Fruit fly (Drosophila melanogaster) ovary, adult (tissue): ENCODE measurements around the gene CG32110.

Experiments
- CG17801 ChIP-seq: fragments of 200-800 bp; optimal IDR thresholded peaks from 2 replicates; lab custom pipeline; 2019; ENCODE audit warnings: missing biosample characterization, mild to moderate bottlenecking, missing genetic modification characterization, moderate library complexity; ENCODE audit not compliant: partially characterized antibody

CG32110 gene

dm6 chr3L:12833864-12834525 lies 25.5 kb downstream of the CG32110 start:
- TF ChIP-seq CG17801 (GFP tag; lab: Kevin White, UChicago): no peak

- TF ChIP-seq CG17801 (GFP tag; lab: Kevin White, UChicago): peak; percentile 91
These were observed 26.1 kb downstream of the CG32110 start for dm6 chr3L:12834526-12835213.

dm6 chr3L:12835511-12836479 lies 27.3 kb downstream of the CG32110 start:
- no peak for TF ChIP-seq CG17801 (GFP tag; lab: Kevin White, UChicago)

dm6 chr3L:12837196-12837720 lies 28.7 kb downstream of the CG32110 start:
- TF ChIP-seq CG17801 (GFP tag; lab: Kevin White, UChicago): no peak

dm6 chr3L:12839882-12840281 lies 31.4 kb downstream of the CG32110 start:
- TF ChIP-seq CG17801 (GFP tag; lab: Kevin White, UChicago): no peak

- no peak for TF ChIP-seq CG17801 (GFP tag; lab: Kevin White, UChicago)
These were observed 32.9 kb downstream of the CG32110 start for dm6 chr3L:12841459-12841858.

dm6 chr3L:12842532-12842931 lies 34.0 kb downstream of the CG32110 start:
- no peak for TF ChIP-seq CG17801 (GFP tag; lab: Kevin White, UChicago)

- peak; percentile 98 for TF ChIP-seq CG17801 (GFP tag; lab: Kevin White, UChicago)
These were observed 34.7 kb downstream of the CG32110 start, which contains the start of gene nebu for dm6 chr3L:12843056-12843799. nebu (minus strand) TSS chr3L:12843106.

dm6 chr3L:12849867-12850301 lies 41.4 kb downstream of the CG32110 start, which contains the start of the genes CG10948 and Wbp2:
CG10948 (minus strand) TSS chr3L:12850117.
Wbp2 (plus strand) TSS chr3L:12850165.
- TF ChIP-seq CG17801 (GFP tag; lab: Kevin White, UChicago): peak; percentile 86

- TF ChIP-seq CG17801 (GFP tag; lab: Kevin White, UChicago): no peak
These were observed 44.9 kb downstream of the CG32110 start, which contains the start of gene Ent3 for dm6 chr3L:12853423-12853822. Ent3 (plus strand) TSS chr3L:12853646.

dm6 chr3L:12857553-12858122 lies 49.1 kb downstream of the CG32110 start:
- TF ChIP-seq CG17801 (GFP tag; lab: Kevin White, UChicago): no peak
